Worm (Caenorhabditis elegans): Measurements from ENCODE around the gene top-2.

Gene top-2

ce11 chrII:11917530-11917952, 42.6 kb downstream of the top-2 start:
- peak; percentile 36 for TF ChIP-seq dao-5 (tag; optimal IDR thresholded peaks at IDR 0.05)
- TF ChIP-seq him-1 (tag; optimal IDR thresholded peaks at IDR 0.05), result no peak
- TF ChIP-seq W03F9.2 (tag; optimal IDR thresholded peaks at IDR 0.05), result no peak

- TF ChIP-seq dao-5 (tag; optimal IDR thresholded peaks at IDR 0.05) (no peak), him-1 (tag; optimal IDR thresholded peaks at IDR 0.05) (no peak)
Measured at ce11 chrII:11922757-11923538, 48.0 kb downstream of the top-2 start.

- TF ChIP-seq W03F9.2 (tag; optimal IDR thresholded peaks at IDR 0.05) (no peak), him-1 (tag; optimal IDR thresholded peaks at IDR 0.05) (no peak), dao-5 (tag; optimal IDR thresholded peaks at IDR 0.05) (no peak)
Measured at ce11 chrII:11923620-11924298, 48.8 kb downstream of the top-2 start.

ce11 chrII:11925203-11925602, 50.3 kb downstream of the top-2 start:
- TF ChIP-seq W03F9.2 (tag; optimal IDR thresholded peaks at IDR 0.05), result no peak
- TF ChIP-seq dao-5 (tag; optimal IDR thresholded peaks at IDR 0.05), result no peak
- no peak for TF ChIP-seq him-1 (tag; optimal IDR thresholded peaks at IDR 0.05)

- TF ChIP-seq dao-5 (tag; optimal IDR thresholded peaks at IDR 0.05) (no peak), him-1 (tag; optimal IDR thresholded peaks at IDR 0.05) (no peak), W03F9.2 (tag; optimal IDR thresholded peaks at IDR 0.05) (no peak)
Measured at ce11 chrII:11926501-11926900, 51.6 kb downstream of the top-2 start.

ce11 chrII:11928752-11929151, 53.8 kb downstream of the top-2 start:
- TF ChIP-seq dao-5 (tag; optimal IDR thresholded peaks at IDR 0.05) (no peak), W03F9.2 (tag; optimal IDR thresholded peaks at IDR 0.05) (no peak), him-1 (tag; optimal IDR thresholded peaks at IDR 0.05) (no peak)

- no peak for TF ChIP-seq dao-5 (tag; optimal IDR thresholded peaks at IDR 0.05)
- TF ChIP-seq him-1 (tag; optimal IDR thresholded peaks at IDR 0.05), result no peak
- no peak for TF ChIP-seq W03F9.2 (tag; optimal IDR thresholded peaks at IDR 0.05)
Measured at ce11 chrII:11930132-11930531, 55.2 kb downstream of the top-2 start.
